Fruit fly (Drosophila melanogaster) whole organism, embryonic: ENCODE results near the gene CG10431.
A peak's percentile ranks its signal among the peaks of the same experiment; 100 is the strongest.

ENCODE experiments used
- Aef1 ChIP-seq: fragments of 200-800 bp; sonication (Bioruptor generic); IDR thresholded peaks from 3 replicates; pipeline ENCODE4 v1.3.6; 2022; ENCODE audit warnings: missing biosample characterization, missing genetic modification characterization
- B-H1 ChIP-seq: fragments of 200-800 bp; sonication (Bioruptor generic); IDR thresholded peaks from 3 replicates; pipeline ENCODE4 v1.3.6; 2022; ENCODE audit warnings: missing biosample characterization, missing genetic modification characterization
- B-H2 ChIP-seq: fragments of 200-800 bp; sonication (Bioruptor generic); optimal IDR thresholded peaks from 2 replicates; lab custom pipeline; 2018; ENCODE audit warnings: missing biosample characterization, mild to moderate bottlenecking, missing genetic modification characterization
- Blimp-1 ChIP-seq: fragments of 200-800 bp; sonication (Bioruptor generic); optimal IDR thresholded peaks from 3 replicates; lab custom pipeline; 2018; ENCODE audit warnings: missing biosample characterization, missing genetic modification characterization, mild to moderate bottlenecking, moderate library complexity, missing genetic modification reagents
- C15 ChIP-seq: fragments of 200-800 bp; sonication (Bioruptor generic); IDR thresholded peaks from 3 replicates; pipeline ENCODE4 v1.3.6; 2022; ENCODE audit warnings: missing biosample characterization, missing genetic modification characterization
- CG11093 ChIP-seq: fragments of 200-800 bp; sonication (Bioruptor generic); IDR thresholded peaks from 3 replicates; pipeline ENCODE4 v1.3.6; 2022; ENCODE audit warnings: missing biosample characterization, missing genetic modification characterization
- CG11696 ChIP-seq: fragments of 200-800 bp; sonication (Bioruptor generic); IDR thresholded peaks from 2 replicates; pipeline ENCODE4 v1.3.6; 2022; ENCODE audit warnings: missing biosample characterization, missing genetic modification characterization
- CG1233 ChIP-seq: fragments of 200-800 bp; sonication (Bioruptor generic); optimal IDR thresholded peaks from 4 replicates; lab custom pipeline; 2018; ENCODE audit warnings: missing biosample characterization, mild to moderate bottlenecking, missing genetic modification characterization
- CG12769 ChIP-seq: fragments of 200-800 bp; sonication (Bioruptor generic); optimal IDR thresholded peaks from 2 replicates; lab custom pipeline; 2019; ENCODE audit warnings: missing biosample characterization, mild to moderate bottlenecking, missing genetic modification characterization, moderate library complexity
- CG13296 ChIP-seq: fragments of 200-800 bp; sonication (Bioruptor generic); optimal IDR thresholded peaks from 3 replicates; lab custom pipeline; 2018; ENCODE audit warnings: missing biosample characterization, mild to moderate bottlenecking, missing genetic modification characterization
- CG1602 ChIP-seq: fragments of 200-800 bp; sonication (Bioruptor generic); optimal IDR thresholded peaks from 3 replicates; lab custom pipeline; 2016; ENCODE audit warnings: missing biosample characterization, missing genetic modification characterization
- CG2678 ChIP-seq: fragments of 200-800 bp; sonication (Bioruptor generic); optimal IDR thresholded peaks from 3 replicates; lab custom pipeline; 2019; ENCODE audit warnings: missing biosample characterization, mild to moderate bottlenecking, missing genetic modification characterization, moderate library complexity
- CG31365 ChIP-seq: fragments of 200-800 bp; sonication (Bioruptor generic); optimal IDR thresholded peaks from 2 replicates; lab custom pipeline; 2018; ENCODE audit warnings: missing biosample characterization, mild to moderate bottlenecking, missing genetic modification characterization
- CG3163 ChIP-seq: fragments of 200-800 bp; sonication (Bioruptor generic); optimal IDR thresholded peaks from 3 replicates; lab custom pipeline; 2016; ENCODE audit warnings: missing biosample characterization, missing genetic modification characterization
- CG3726 ChIP-seq: fragments of 200-800 bp; sonication (Bioruptor generic); IDR thresholded peaks from 3 replicates; pipeline ENCODE4, ENCODE4 v1.3.6; 2022; ENCODE audit warnings: missing biosample characterization, missing genetic modification characterization
- CG3995 ChIP-seq: fragments of 200-800 bp; sonication (Bioruptor generic); optimal IDR thresholded peaks from 3 replicates; lab custom pipeline; 2016; ENCODE audit warnings: missing biosample characterization, missing genetic modification characterization
- CG4282 ChIP-seq: fragments of 200-800 bp; sonication (Bioruptor generic); optimal IDR thresholded peaks from 2 replicates; lab custom pipeline; 2016; ENCODE audit warnings: missing biosample characterization, missing genetic modification characterization
- CG4404 ChIP-seq: fragments of 200-800 bp; sonication (Bioruptor generic); IDR thresholded peaks from 2 replicates; pipeline ENCODE4 v1.3.6; 2022; ENCODE audit warnings: missing biosample characterization, missing genetic modification characterization
- CG5180 ChIP-seq: fragments of 200-800 bp; sonication (Bioruptor generic); optimal IDR thresholded peaks from 3 replicates; lab custom pipeline; 2017; ENCODE audit warnings: missing biosample characterization, missing genetic modification characterization, mild to moderate bottlenecking, moderate library complexity, missing genetic modification reagents
- CG7928 ChIP-seq: fragments of 200-800 bp; sonication (Bioruptor generic); optimal IDR thresholded peaks from 2 replicates; lab custom pipeline; 2017; ENCODE audit warnings: missing biosample characterization, mild to moderate bottlenecking, missing genetic modification characterization
- CG8359 ChIP-seq: fragments of 200-800 bp; sonication (Bioruptor generic); optimal IDR thresholded peaks from 2 replicates; lab custom pipeline; 2017; ENCODE audit warnings: missing biosample characterization, mild to moderate bottlenecking, missing genetic modification characterization, borderline replicate concordance
- CG8478 ChIP-seq: fragments of >200 bp; optimal IDR thresholded peaks from 2 replicates; lab custom pipeline; 2018
- CG8944 ChIP-seq: fragments of 200-800 bp; sonication (Bioruptor generic); optimal IDR thresholded peaks from 3 replicates; lab custom pipeline; 2016; ENCODE audit warnings: missing biosample characterization, missing genetic modification characterization
- CG9215 ChIP-seq: fragments of 200-800 bp; sonication (Bioruptor generic); IDR thresholded peaks from 2 replicates; pipeline ENCODE4 v1.3.6; 2022; ENCODE audit warnings: missing biosample characterization, missing genetic modification characterization
- Dad ChIP-seq: fragments of 200-800 bp; sonication (Bioruptor generic); optimal IDR thresholded peaks from 3 replicates; lab custom pipeline; 2016; ENCODE audit warnings: missing biosample characterization, missing genetic modification characterization
- Dek ChIP-seq: fragments of 200-800 bp; sonication (Bioruptor generic); optimal IDR thresholded peaks from 3 replicates; lab custom pipeline; 2019; ENCODE audit warnings: missing biosample characterization, mild to moderate bottlenecking, missing genetic modification characterization, moderate library complexity
- Eip74EF ChIP-seq, 2 experiments: fragments of 200-800 bp in 1 of 2; fragments of >200 bp in 1 of 2; sonication (Bioruptor generic) in 1 of 2; optimal IDR thresholded peaks; 2 replicates each; lab custom pipeline; 2017 to 2019; ENCODE audit warnings: missing biosample characterization in 2 of 2, missing genetic modification characterization in 2 of 2, mild to moderate bottlenecking in 1 of 2, moderate library complexity in 1 of 2
- HmgD ChIP-seq: fragments of 200-800 bp; sonication (Bioruptor generic); optimal IDR thresholded peaks from 3 replicates; lab custom pipeline; 2016; ENCODE audit warnings: missing biosample characterization, missing genetic modification characterization
- Hmr ChIP-seq: fragments of 200-800 bp; sonication (Bioruptor generic); optimal IDR thresholded peaks from 3 replicates; lab custom pipeline; 2017; ENCODE audit warnings: mild to moderate bottlenecking, missing biosample characterization, missing genetic modification reagents, missing genetic modification characterization
- Hr78 ChIP-seq, 2 experiments: fragments of 200-800 bp in 1 of 2; fragments of >200 bp in 1 of 2; sonication (Bioruptor generic) in 1 of 2; optimal IDR thresholded peaks; 2 replicates each; lab custom pipeline; 2017 to 2019; ENCODE audit warnings: missing biosample characterization in 2 of 2, missing genetic modification characterization in 2 of 2, mild to moderate bottlenecking in 1 of 2, moderate library complexity in 1 of 2
- Kr ChIP-seq: fragments of 200-800 bp; sonication (Bioruptor generic); optimal IDR thresholded peaks from 2 replicates; lab custom pipeline; 2017; ENCODE audit warnings: missing biosample characterization, mild to moderate bottlenecking, missing genetic modification characterization
- Max ChIP-seq: fragments of 200-800 bp; sonication (Bioruptor generic); optimal IDR thresholded peaks from 2 replicates; lab custom pipeline; 2016; ENCODE audit warnings: missing biosample characterization, mild to moderate bottlenecking, missing genetic modification characterization
- Mrtf ChIP-seq: fragments of 200-800 bp; sonication (Bioruptor generic); IDR thresholded peaks from 3 replicates; pipeline ENCODE4 v1.3.6; 2022; ENCODE audit warnings: missing biosample characterization, missing genetic modification characterization
- Oli ChIP-seq: fragments of 200-800 bp; sonication (Bioruptor generic); optimal IDR thresholded peaks from 2 replicates; lab custom pipeline; 2018; ENCODE audit warnings: missing biosample characterization, mild to moderate bottlenecking, missing genetic modification characterization, moderate library complexity
- Optix ChIP-seq: fragments of 200-800 bp; sonication (Bioruptor generic); IDR thresholded peaks from 3 replicates; pipeline ENCODE4 v1.3.6; 2022; ENCODE audit warnings: missing biosample characterization, missing genetic modification characterization
- Sox102F ChIP-seq: fragments of 200-800 bp; sonication (Bioruptor generic); optimal IDR thresholded peaks from 2 replicates; lab custom pipeline; 2018; ENCODE audit warnings: missing biosample characterization, mild to moderate bottlenecking, missing genetic modification characterization, moderate library complexity
- btn ChIP-seq: fragments of 200-800 bp; sonication (Bioruptor generic); optimal IDR thresholded peaks from 2 replicates; lab custom pipeline; 2016; ENCODE audit warnings: missing biosample characterization, missing genetic modification characterization
- crp ChIP-seq, 2 experiments: fragments of 200-800 bp; sonication (Bioruptor generic); optimal IDR thresholded peaks; 2 replicates in 1 of 2; 3 replicates in 1 of 2; lab custom pipeline; 2017; ENCODE audit warnings: missing biosample characterization in 2 of 2, missing genetic modification characterization in 2 of 2, mild to moderate bottlenecking in 1 of 2, moderate library complexity in 1 of 2
- dmrt99B ChIP-seq: fragments of 200-800 bp; sonication (Bioruptor generic); optimal IDR thresholded peaks from 2 replicates; lab custom pipeline; 2018; ENCODE audit warnings: missing biosample characterization, mild to moderate bottlenecking, missing genetic modification characterization, moderate library complexity
- exex ChIP-seq: fragments of 200-800 bp; sonication (Bioruptor generic); optimal IDR thresholded peaks from 4 replicates; lab custom pipeline; 2018; ENCODE audit warnings: missing biosample characterization, mild to moderate bottlenecking, missing genetic modification characterization, moderate library complexity
- hkb ChIP-seq, 2 experiments: fragments of 200-800 bp in 1 of 2; fragments of >200 bp in 1 of 2; sonication (Bioruptor generic) in 1 of 2; IDR thresholded peaks in 1 of 2; optimal IDR thresholded peaks in 1 of 2; 2 replicates each; pipeline versions ENCODE4 v1.3.6 to Lab custom; 2017 to 2022; ENCODE audit warnings: missing biosample characterization in 1 of 2, missing genetic modification characterization in 1 of 2
- hth ChIP-seq: fragments of >200 bp; optimal IDR thresholded peaks from 2 replicates; lab custom pipeline; 2017; ENCODE audit warnings: inconsistent platforms
- pfk ChIP-seq: fragments of 200-800 bp; sonication (Bioruptor generic); optimal IDR thresholded peaks from 2 replicates; lab custom pipeline; 2018; ENCODE audit warnings: missing biosample characterization, mild to moderate bottlenecking, missing genetic modification characterization, moderate library complexity
- pzg ChIP-seq: fragments of 200-800 bp; sonication (Bioruptor generic); optimal IDR thresholded peaks from 3 replicates; lab custom pipeline; 2018; ENCODE audit warnings: missing biosample characterization, mild to moderate bottlenecking, missing genetic modification characterization, moderate library complexity
- sc ChIP-seq, 3 experiments: fragments of >200 bp in 2 of 3; fragments of 200-800 bp in 1 of 3; sonication (Bioruptor generic) in 1 of 3; optimal IDR thresholded peaks; 2 replicates in 2 of 3; 3 replicates in 1 of 3; lab custom pipeline; 2017; ENCODE audit warnings: mild to moderate bottlenecking in 1 of 3, missing biosample characterization in 1 of 3, missing genetic modification characterization in 1 of 3, missing genetic modification reagents in 1 of 3
- sim ChIP-seq: fragments of 200-800 bp; sonication (Bioruptor generic); IDR thresholded peaks from 2 replicates; pipeline ENCODE4 v1.3.6; 2022; ENCODE audit warnings: missing biosample characterization, missing genetic modification characterization
- so ChIP-seq: fragments of 200-800 bp; sonication (Bioruptor generic); IDR thresholded peaks from 3 replicates; pipeline ENCODE4 v1.3.6; 2022; ENCODE audit warnings: missing biosample characterization, missing genetic modification characterization
- zen ChIP-seq: fragments of 200-800 bp; sonication (Bioruptor generic); optimal IDR thresholded peaks from 3 replicates; lab custom pipeline; 2018; ENCODE audit warnings: missing biosample characterization, mild to moderate bottlenecking, missing genetic modification characterization, moderate library complexity

The CG10431 gene

DNA sequence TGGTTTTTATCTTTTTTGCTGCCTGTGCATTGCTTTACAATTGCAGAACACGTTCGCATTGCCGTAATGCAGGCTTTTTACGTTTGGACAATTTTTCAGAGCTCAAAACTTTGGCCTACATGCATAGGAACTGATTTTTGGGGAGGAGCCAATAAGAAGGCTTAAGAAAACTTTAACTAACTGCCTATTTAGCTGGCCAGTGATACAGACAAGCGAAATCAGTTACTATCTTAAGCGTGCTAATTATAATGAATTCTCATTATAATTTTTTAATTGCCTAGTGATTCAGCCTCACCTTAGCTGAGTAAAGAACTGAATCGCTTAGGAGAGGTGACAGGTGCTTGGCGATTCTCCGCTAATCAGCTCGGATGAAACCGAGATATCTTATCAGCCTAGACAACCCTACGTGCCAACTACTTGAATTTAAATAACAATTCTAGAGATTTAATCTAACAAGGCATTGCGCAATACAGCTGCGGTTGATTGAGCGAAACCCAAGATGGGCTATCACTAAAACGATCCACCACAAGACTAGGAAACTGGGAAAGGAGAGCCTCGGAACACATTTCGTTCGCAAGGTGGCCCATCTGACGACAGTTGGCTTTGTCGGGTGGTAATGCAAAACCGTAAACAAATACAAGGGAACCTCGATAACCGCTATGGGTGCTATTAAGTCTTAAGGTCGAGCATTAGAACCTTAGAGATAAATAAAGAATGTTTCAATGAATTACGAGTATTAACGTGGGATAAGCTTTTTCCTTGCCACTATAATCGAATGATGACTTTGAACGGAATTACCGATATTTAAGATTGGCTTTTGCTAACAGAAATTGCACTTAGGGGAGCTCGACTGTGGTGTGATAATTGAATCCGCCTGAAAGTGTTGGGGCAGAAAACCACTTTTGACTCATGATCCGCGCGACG is 11.0 kb downstream of the CG10431 start (continued):
- TF ChIP-seq Max = no peak
- no peak for TF ChIP-seq Hr78 (GFP tag; optimal IDR thresholded peaks at IDR 0.05; lab: Kevin White, UChicago)
- TF ChIP-seq Aef1 (GFP tag; lab: Robert Waterston, UW) = no peak
- no peak for TF ChIP-seq hth (lab: Kevin White, UChicago)
- 0 out of 3 replicates have a peak, but pooled peaks have one; percentile 15 for TF ChIP-seq Mrtf
- no peak for TF ChIP-seq CG8478
- no peak for TF ChIP-seq CG12769
- TF ChIP-seq CG9215 (GFP tag; lab: Robert Waterston, UW) = no peak
- TF ChIP-seq hkb (optimal IDR thresholded peaks at IDR 0.05; lab: Kevin White, UChicago) = no peak
- 0 out of 2 replicates have a peak, but pooled peaks have one; percentile 13 for TF ChIP-seq hkb (GFP tag; IDR thresholded peaks at IDR 0.05; lab: Robert Waterston, UW)
- TF ChIP-seq CG4404 (GFP tag; lab: Robert Waterston, UW) = no peak
- TF ChIP-seq CG31365 (tag; lab: Kevin White, UChicago) = no peak
- no peak for TF ChIP-seq Dad (GFP tag; lab: Kevin White, UChicago)
- no peak for TF ChIP-seq Kr (GFP tag; lab: Kevin White, UChicago)
- TF ChIP-seq CG3995 (GFP tag; lab: Kevin White, UChicago) = no peak
- peak; percentile 16 for TF ChIP-seq CG2678 (tag; lab: Kevin White, UChicago)
- TF ChIP-seq CG4282 = no peak
- TF ChIP-seq sim (GFP tag; lab: Robert Waterston, UW) = no peak
- no peak for TF ChIP-seq Eip74EF (GFP tag; optimal IDR thresholded peaks at IDR 0.05; lab: Kevin White, UChicago)
- TF ChIP-seq btn (GFP tag; lab: Kevin White, UChicago) = no peak
- TF ChIP-seq crp (GFP tag; optimal IDR thresholded peaks at IDR 0.05; lab: Kevin White, UChicago) = no peak
- no peak for TF ChIP-seq Optix
- TF ChIP-seq CG8359 (GFP tag; lab: Kevin White, UChicago) = no peak
- no peak for TF ChIP-seq CG8944
- TF ChIP-seq dmrt99B (tag; lab: Kevin White, UChicago) = no peak
- TF ChIP-seq CG7928 (GFP tag; lab: Kevin White, UChicago) = no peak
- no peak for TF ChIP-seq sc (optimal IDR thresholded peaks at IDR 0.05; lab: Kevin White, UChicago)
- TF ChIP-seq sc (GFP tag; optimal IDR thresholded peaks at IDR 0.05; lab: Kevin White, UChicago) = no peak
- TF ChIP-seq Dek = no peak
- TF ChIP-seq pfk = no peak
- no peak for TF ChIP-seq B-H1 (GFP tag; lab: Robert Waterston, UW)
- TF ChIP-seq Oli (tag; lab: Kevin White, UChicago) = no peak
- no peak for TF ChIP-seq CG13296 (GFP tag; lab: Kevin White, UChicago)
- TF ChIP-seq B-H2 (GFP tag; lab: Kevin White, UChicago) = no peak
- no peak for TF ChIP-seq CG11093
- TF ChIP-seq CG5180 = no peak
- TF ChIP-seq Blimp-1 (GFP tag; lab: Kevin White, UChicago) = no peak
- TF ChIP-seq HmgD (GFP tag; lab: Kevin White, UChicago) = no peak
- TF ChIP-seq zen = no peak
- no peak for TF ChIP-seq C15 (GFP tag; lab: Robert Waterston, UW)
- TF ChIP-seq exex = peak; percentile 90
- no peak for TF ChIP-seq CG11696 (GFP tag; lab: Robert Waterston, UW)
- no peak for TF ChIP-seq so
- no peak for TF ChIP-seq CG1602
- TF ChIP-seq Hmr (GFP tag; lab: Kevin White, UChicago) = peak; percentile 38
- TF ChIP-seq CG3726 (GFP tag; lab: Robert Waterston, UW) = no peak
- TF ChIP-seq Sox102F = no peak
- TF ChIP-seq pzg (GFP tag; lab: Kevin White, UChicago) = no peak
- no peak for TF ChIP-seq CG1233 (GFP tag; lab: Kevin White, UChicago)
- TF ChIP-seq CG3163 (GFP tag; lab: Kevin White, UChicago) = no peak
